Fruit fly (Drosophila melanogaster): Measurements from ENCODE around the gene Rel.

The Rel gene

DNA sequence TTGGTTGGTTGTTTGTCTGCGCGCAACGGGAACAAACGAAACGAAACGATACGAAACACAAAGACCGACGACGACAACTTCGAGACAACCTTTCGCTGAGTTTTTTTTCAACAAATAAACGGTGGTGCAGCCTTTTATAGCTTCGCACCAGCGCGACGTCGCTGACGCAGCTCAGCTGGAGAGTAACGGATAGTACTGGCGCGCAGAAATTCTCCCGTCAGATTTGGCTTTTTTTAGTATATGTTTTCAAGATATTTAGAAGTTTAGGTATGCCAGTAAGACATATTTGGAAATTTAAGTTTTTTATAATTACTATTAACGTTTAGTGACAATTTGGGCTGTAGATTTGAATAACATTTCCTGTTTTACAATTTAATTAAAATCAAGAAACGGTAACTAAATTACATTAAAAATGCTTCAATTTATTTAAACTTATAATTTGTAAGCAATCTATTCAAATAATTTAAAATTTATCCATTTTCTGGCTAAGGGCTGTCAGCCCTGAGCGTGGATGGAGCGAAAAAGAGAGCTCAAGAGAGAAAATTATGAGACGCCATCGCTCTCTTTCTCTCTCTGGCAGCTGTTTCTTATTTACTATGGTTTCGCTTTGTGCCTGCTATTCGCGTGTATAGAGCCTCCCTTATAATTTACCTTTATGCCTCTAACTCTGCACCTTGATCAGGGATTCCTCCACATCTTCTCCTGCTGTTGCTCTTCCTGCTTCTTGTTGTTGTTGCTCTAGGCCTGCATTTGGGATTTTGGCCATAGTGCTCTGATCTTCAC lies 14.0 kb downstream of the Rel start (continued):
- peak; percentile 78 for TF ChIP-seq NfI (GFP tag; optimal IDR thresholded peaks at IDR 0.05)
- no peak for TF ChIP-seq bab2 (GFP tag; optimal IDR thresholded peaks at IDR 0.05)
- TF ChIP-seq Neu2 (GFP tag; optimal IDR thresholded peaks at IDR 0.05; ENCODE audit: borderline replicate concordance) = no peak
- no peak for TF ChIP-seq repo (GFP tag; optimal IDR thresholded peaks at IDR 0.05)
- no peak for TF ChIP-seq CG11696 (GFP tag; IDR thresholded peaks at IDR 0.05)
- peak; percentile 87 for TF ChIP-seq Med (GFP tag)
- peak; percentile 14 for TF ChIP-seq CG17186 (GFP tag; optimal IDR thresholded peaks at IDR 0.05)
- no peak; the same call in 1 of the 2 replicates for TF ChIP-seq CG4404 (GFP tag; IDR thresholded peaks at IDR 0.05)
- no peak for TF ChIP-seq CHES-1-like (GFP tag; optimal IDR thresholded peaks at IDR 0.05)
- no peak for TF ChIP-seq ac (GFP tag; optimal IDR thresholded peaks at IDR 0.05)
- no peak for TF ChIP-seq Atf3 (GFP tag; optimal IDR thresholded peaks at IDR 0.05)
- TF ChIP-seq ase (GFP tag; IDR thresholded peaks at IDR 0.05) = 0 out of 3 replicates have a peak, but pooled peaks have one; percentile 9
- TF ChIP-seq CG4617 (GFP tag; optimal IDR thresholded peaks at IDR 0.05; ENCODE audit: borderline replicate concordance) = no peak
- TF ChIP-seq Dbx (GFP tag; IDR thresholded peaks at IDR 0.05) = peak; percentile 68
- peak; percentile 72 for TF ChIP-seq Myb (GFP tag; optimal IDR thresholded peaks at IDR 0.05)
- peak; percentile 95 for TF ChIP-seq Tbp (GFP tag; optimal IDR thresholded peaks at IDR 0.05)
- TF ChIP-seq CG1529 (GFP tag; optimal IDR thresholded peaks at IDR 0.05) = peak; percentile 74
- TF ChIP-seq corto (GFP tag; optimal IDR thresholded peaks at IDR 0.05) = peak; percentile 55
- no peak for TF ChIP-seq shn (GFP tag; optimal IDR thresholded peaks at IDR 0.05)
- TF ChIP-seq CG1647 (GFP tag; optimal IDR thresholded peaks at IDR 0.05) = no peak
- TF ChIP-seq Gug (GFP tag; IDR thresholded peaks at IDR 0.05) = no peak
- TF ChIP-seq CG6683 (GFP tag; optimal IDR thresholded peaks at IDR 0.05) = peak; percentile 85
- peak; percentile 68 for TF ChIP-seq CG32772 (GFP tag; IDR thresholded peaks at IDR 0.05)
- TF ChIP-seq CG11093 (GFP tag; IDR thresholded peaks at IDR 0.05) = no peak
- TF ChIP-seq CkIIα-i1 (GFP tag; IDR thresholded peaks at IDR 0.05) = no peak
- TF ChIP-seq prd (optimal IDR thresholded peaks at IDR 0.05) = no peak
- TF ChIP-seq prd (GFP tag; IDR thresholded peaks at IDR 0.05) = no peak; the same call in 1 of the 3 replicates
- peak; percentile 84 for TF ChIP-seq CG34376 (GFP tag; optimal IDR thresholded peaks at IDR 0.05)
- TF ChIP-seq ems (GFP tag; optimal IDR thresholded peaks at IDR 0.05) = peak; percentile 29
- TF ChIP-seq Sry-δ (GFP tag; optimal IDR thresholded peaks at IDR 0.05) = no peak
- TF ChIP-seq NC2β (GFP tag; optimal IDR thresholded peaks at IDR 0.05) = peak; percentile 49
- no peak for TF ChIP-seq CG10959 (GFP tag; IDR thresholded peaks at IDR 0.05)
- no peak for TF ChIP-seq H15 (GFP tag; IDR thresholded peaks at IDR 0.05)
- no peak for TF ChIP-seq CG11085 (GFP tag; IDR thresholded peaks at IDR 0.05)
- TF ChIP-seq eve (GFP tag; optimal IDR thresholded peaks at IDR 0.05) = peak in 1 of 2 experiments; percentile 93
- TF ChIP-seq gcm2 (GFP tag; optimal IDR thresholded peaks at IDR 0.05) = peak; percentile 16
- TF ChIP-seq abd-A (tag; optimal IDR thresholded peaks at IDR 0.05) = peak; percentile 58
- TF ChIP-seq sna (GFP tag; IDR thresholded peaks at IDR 0.05; ENCODE audit: partially characterized antibody) = 0 out of 2 replicates have a peak, but pooled peaks have one; percentile 13
- TF ChIP-seq CG7372 (GFP tag; IDR thresholded peaks at IDR 0.05) = 0 out of 2 replicates have a peak, but pooled peaks have one; percentile 47
- peak; percentile 65 for TF ChIP-seq Xbp1 (GFP tag; optimal IDR thresholded peaks at IDR 0.05)
- TF ChIP-seq CoRest (tag; optimal IDR thresholded peaks at IDR 0.05) = peak; percentile 93
- TF ChIP-seq CG17359 (tag; optimal IDR thresholded peaks at IDR 0.05) = peak; percentile 74
- peak; percentile 6 for TF ChIP-seq BEAF-32 (GFP tag; optimal IDR thresholded peaks at IDR 0.05)
- TF ChIP-seq crc (GFP tag; optimal IDR thresholded peaks at IDR 0.05) = no peak
- TF ChIP-seq CG3281 (GFP tag; optimal IDR thresholded peaks at IDR 0.05) = peak; percentile 91
- peak in 1 of 3 experiments; percentile 92 for TF ChIP-seq lola (GFP tag; optimal IDR thresholded peaks at IDR 0.05)
- peak; percentile 85 for TF ChIP-seq CG8388 (GFP tag; optimal IDR thresholded peaks at IDR 0.05)
- TF ChIP-seq CG4424 (GFP tag; optimal IDR thresholded peaks at IDR 0.05) = peak; percentile 77
- TF ChIP-seq eyg (GFP tag; optimal IDR thresholded peaks at IDR 0.05) = no peak
